Fruit fly (Drosophila melanogaster) ovary, adult (tissue): ENCODE results near the gene mRpL9.
A peak's percentile ranks its signal among the peaks of the same experiment; 100 is the strongest.

Source experiments
- CG17801 ChIP-seq: fragments of 200-800 bp; optimal IDR thresholded peaks from 2 replicates; lab custom pipeline; 2019; ENCODE audit warnings: missing biosample characterization, mild to moderate bottlenecking, missing genetic modification characterization, moderate library complexity; ENCODE audit not compliant: partially characterized antibody

The mRpL9 gene

dm6 chr3R:15330472-15330871 is at the start of gene mRpL9:
TSS of gene mRpL9 (plus strand) at chr3R:15330738.
- TF ChIP-seq CG17801 (GFP tag; lab: Kevin White, UChicago) = no peak

dm6 chr3R:15281335-15281963 is 49.1 kb upstream of the mRpL9 start:
- no peak for TF ChIP-seq CG17801 (GFP tag; lab: Kevin White, UChicago)

- TF ChIP-seq CG17801 (GFP tag; lab: Kevin White, UChicago) = no peak
Observed at dm6 chr3R:15282326-15282725, 48.2 kb upstream of the mRpL9 start.

dm6 chr3R:15282982-15283809 is 47.3 kb upstream of the mRpL9 start:
- TF ChIP-seq CG17801 (GFP tag; lab: Kevin White, UChicago) = no peak

dm6 chr3R:15286024-15286692 is 44.4 kb upstream of the mRpL9 start:
- TF ChIP-seq CG17801 (GFP tag; lab: Kevin White, UChicago) = no peak

- TF ChIP-seq CG17801 (GFP tag; lab: Kevin White, UChicago) = no peak
Observed at dm6 chr3R:15286693-15287041, 43.9 kb upstream of the mRpL9 start.

- TF ChIP-seq CG17801 (GFP tag; lab: Kevin White, UChicago) = peak; percentile 16
Observed at dm6 chr3R:15287763-15288162, 42.8 kb upstream of the mRpL9 start.

dm6 chr3R:15288802-15289201 is 41.7 kb upstream of the mRpL9 start:
- TF ChIP-seq CG17801 (GFP tag; lab: Kevin White, UChicago) = no peak

- no peak for TF ChIP-seq CG17801 (GFP tag; lab: Kevin White, UChicago)
Observed at dm6 chr3R:15289828-15290641, 40.5 kb upstream of the mRpL9 start.

- TF ChIP-seq CG17801 (GFP tag; lab: Kevin White, UChicago) = peak; percentile 68
Observed at dm6 chr3R:15290642-15291118, 39.9 kb upstream of the mRpL9 start, which contains the start of gene CG45218. TSS of gene CG45218 (minus strand) at chr3R:15290799.

- no peak for TF ChIP-seq CG17801 (GFP tag; lab: Kevin White, UChicago)
Observed at dm6 chr3R:15291551-15292223, 38.9 kb upstream of the mRpL9 start.

dm6 chr3R:15292241-15293004 is 38.1 kb upstream of the mRpL9 start:
- TF ChIP-seq CG17801 (GFP tag; lab: Kevin White, UChicago) = no peak
